Fruit fly (Drosophila melanogaster): ENCODE results near the gene msd5.

msd5 gene

DNA sequence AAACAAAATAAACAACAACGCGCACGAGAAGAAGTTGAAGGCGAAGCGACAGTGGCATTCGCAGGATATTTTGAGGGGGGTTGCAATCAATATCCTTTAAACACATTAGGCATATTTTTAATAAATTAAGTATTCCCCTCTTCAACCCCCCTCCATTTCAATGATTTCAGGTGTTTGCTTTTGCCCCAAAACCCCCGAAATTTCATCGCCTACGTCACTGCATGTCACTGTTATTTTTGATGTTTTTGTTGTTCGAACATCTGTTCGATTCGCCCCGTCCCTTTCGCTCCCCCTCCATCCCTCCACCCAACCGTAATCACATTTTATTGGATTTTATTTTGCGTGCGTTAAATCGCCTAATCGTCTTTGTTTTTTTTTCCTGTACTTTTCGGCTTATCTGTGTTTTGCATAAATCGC is 35.3 kb upstream of the msd5 start (continued):
- TF ChIP-seq CG13894 (tag; optimal IDR thresholded peaks at IDR 0.05), result peak; percentile 61
- no peak for TF ChIP-seq fru (optimal IDR thresholded peaks at IDR 0.05)
- peak; percentile 89 for TF ChIP-seq CG14014 (GFP tag; IDR thresholded peaks at IDR 0.05)
- TF ChIP-seq CG2129 (GFP tag; IDR thresholded peaks at IDR 0.05; ENCODE audit: partially characterized antibody), result no peak
- no peak for TF ChIP-seq CG17186 (GFP tag; optimal IDR thresholded peaks at IDR 0.05)
- TF ChIP-seq CG8944 (GFP tag; optimal IDR thresholded peaks at IDR 0.05), result peak; percentile 70
- TF ChIP-seq gro (GFP tag; optimal IDR thresholded peaks at IDR 0.05), result peak; percentile 35
- TF ChIP-seq ind (GFP tag; optimal IDR thresholded peaks at IDR 0.05), result peak; percentile 76
- peak; percentile 73 for TF ChIP-seq Sox102F (GFP tag; optimal IDR thresholded peaks at IDR 0.05)
- peak; percentile 66; the same call in 1 of the 3 replicates for TF ChIP-seq gce (GFP tag; IDR thresholded peaks at IDR 0.05)
- TF ChIP-seq CG11085 (GFP tag; IDR thresholded peaks at IDR 0.05), result peak; percentile 72
- TF ChIP-seq CG10209 (GFP tag; optimal IDR thresholded peaks at IDR 0.05), result peak; percentile 81
- TF ChIP-seq ham (GFP tag; IDR thresholded peaks at IDR 0.05), result peak; percentile 66; the same call in 1 of the 2 replicates
- peak; percentile 36 for TF ChIP-seq psq (GFP tag; optimal IDR thresholded peaks at IDR 0.05)
- no peak; the same call in 1 of the 2 replicates for TF ChIP-seq CG13287 (GFP tag; IDR thresholded peaks at IDR 0.05; ENCODE audit: partially characterized antibody)
- peak; percentile 44; the same call in 1 of the 2 replicates for TF ChIP-seq Gsc (GFP tag; IDR thresholded peaks at IDR 0.05)
- TF ChIP-seq CG14710 (tag; optimal IDR thresholded peaks at IDR 0.05), result peak; percentile 65
- peak; percentile 40 for TF ChIP-seq CG15514 (GFP tag; optimal IDR thresholded peaks at IDR 0.05)
- peak; percentile 73 for TF ChIP-seq tin (GFP tag; optimal IDR thresholded peaks at IDR 0.05)
- 0 out of 2 replicates have a peak, but pooled peaks have one; percentile 27 for TF ChIP-seq Dref (GFP tag; IDR thresholded peaks at IDR 0.05)
- TF ChIP-seq CrebB (tag; optimal IDR thresholded peaks at IDR 0.05), result peak; percentile 49
- peak; percentile 12 for TF ChIP-seq salm (tag; optimal IDR thresholded peaks at IDR 0.05)
- TF ChIP-seq Trl (optimal IDR thresholded peaks at IDR 0.05), result no peak
- peak; percentile 77 for TF ChIP-seq Trl (GFP tag; optimal IDR thresholded peaks at IDR 0.05)
- TF ChIP-seq Mrtf (GFP tag; IDR thresholded peaks at IDR 0.05), result peak; percentile 80
- TF ChIP-seq cg (GFP tag; optimal IDR thresholded peaks at IDR 0.05), result no peak
- peak; percentile 66 for TF ChIP-seq CG7786 (GFP tag; optimal IDR thresholded peaks at IDR 0.05)
- peak; percentile 33 for TF ChIP-seq sug (tag; optimal IDR thresholded peaks at IDR 0.05)
- peak; percentile 36 for TF ChIP-seq Sry-δ (GFP tag; optimal IDR thresholded peaks at IDR 0.05)
- TF ChIP-seq bbx (GFP tag; IDR thresholded peaks at IDR 0.05; ENCODE audit: partially characterized antibody), result no peak
- TF ChIP-seq CG7987 (GFP tag; optimal IDR thresholded peaks at IDR 0.05), result no peak
- TF ChIP-seq CG13424 (tag; optimal IDR thresholded peaks at IDR 0.05), result peak; percentile 65
- no peak for TF ChIP-seq vnd (GFP tag; IDR thresholded peaks at IDR 0.05; ENCODE audit: partially characterized antibody)
- no peak for TF ChIP-seq sna (GFP tag; IDR thresholded peaks at IDR 0.05; ENCODE audit: partially characterized antibody)
- TF ChIP-seq CG17328 (GFP tag; IDR thresholded peaks at IDR 0.05), result peak; percentile 90
- TF ChIP-seq slbo (GFP tag; IDR thresholded peaks at IDR 0.05), result peak; percentile 92
- TF ChIP-seq CG11696 (GFP tag; IDR thresholded peaks at IDR 0.05), result peak; percentile 71; the same call in 1 of the 2 replicates
- TF ChIP-seq CG5180 (GFP tag; optimal IDR thresholded peaks at IDR 0.05), result peak; percentile 96
- TF ChIP-seq CG2120 (GFP tag; optimal IDR thresholded peaks at IDR 0.05), result peak; percentile 82
- peak; percentile 82 for TF ChIP-seq CG32772 (GFP tag; IDR thresholded peaks at IDR 0.05)
- no peak for TF ChIP-seq knrl (GFP tag; IDR thresholded peaks at IDR 0.05; ENCODE audit: partially characterized antibody)
- TF ChIP-seq CG10147 (GFP tag; optimal IDR thresholded peaks at IDR 0.05), result peak; percentile 51
- TF ChIP-seq Hr51 (GFP tag; optimal IDR thresholded peaks at IDR 0.05), result peak; percentile 73 to 75
- TF ChIP-seq CG13296 (GFP tag; optimal IDR thresholded peaks at IDR 0.05), result peak; percentile 61
- peak; percentile 78 for TF ChIP-seq ac (GFP tag; optimal IDR thresholded peaks at IDR 0.05)
- no peak for TF ChIP-seq gcm2 (GFP tag; optimal IDR thresholded peaks at IDR 0.05)
- TF ChIP-seq en (GFP tag; optimal IDR thresholded peaks at IDR 0.05), result peak; percentile 13
- TF ChIP-seq BtbVII (GFP tag; optimal IDR thresholded peaks at IDR 0.05), result peak; percentile 43
- TF ChIP-seq CG34224 (GFP tag; IDR thresholded peaks at IDR 0.05; ENCODE audit: partially characterized antibody), result no peak
- peak; percentile 83 for TF ChIP-seq CG2678 (tag; optimal IDR thresholded peaks at IDR 0.05)

All from whole organism, embryonic.